Worm (Caenorhabditis elegans) whole organism, midembryonic: Measurements from ENCODE around the gene F54D5.9.

Experiments used
- cog-1 ChIP-seq: sonication (generic microtip); optimal IDR thresholded peaks from 2 replicates; lab custom pipeline; 2016; ENCODE audit warnings: missing genetic modification characterization, missing compliant biosample characterization
- flt-1 ChIP-seq: fragments of 200-800 bp; sonication (Bioruptor generic); IDR thresholded peaks from 2 replicates; pipeline ENCODE4 v1.3.6; 2022; ENCODE audit warnings: missing genetic modification characterization, missing compliant biosample characterization
- med-1 ChIP-seq: sonication (generic microtip); optimal IDR thresholded peaks from 2 replicates; lab custom pipeline; 2017; ENCODE audit warnings: missing genetic modification characterization, mild to moderate bottlenecking, missing compliant biosample characterization, antibody characterized with exemption, missing genetic modification reagents; ENCODE audit not compliant: insufficient read depth
- ref-1 ChIP-seq: fragments of 200-800 bp; sonication (Bioruptor generic); conservative IDR thresholded peaks from 2 replicates; pipeline ENCODE4 v1.3.6; 2022; ENCODE audit warnings: missing genetic modification reagents, missing genetic modification characterization, missing compliant biosample characterization
- ztf-29 ChIP-seq: fragments of 200-800 bp; sonication (Bioruptor generic); IDR thresholded peaks from 2 replicates; pipeline ENCODE4 v1.3.6; 2022; ENCODE audit warnings: missing genetic modification reagents, missing genetic modification characterization, missing compliant biosample characterization

DNA sequence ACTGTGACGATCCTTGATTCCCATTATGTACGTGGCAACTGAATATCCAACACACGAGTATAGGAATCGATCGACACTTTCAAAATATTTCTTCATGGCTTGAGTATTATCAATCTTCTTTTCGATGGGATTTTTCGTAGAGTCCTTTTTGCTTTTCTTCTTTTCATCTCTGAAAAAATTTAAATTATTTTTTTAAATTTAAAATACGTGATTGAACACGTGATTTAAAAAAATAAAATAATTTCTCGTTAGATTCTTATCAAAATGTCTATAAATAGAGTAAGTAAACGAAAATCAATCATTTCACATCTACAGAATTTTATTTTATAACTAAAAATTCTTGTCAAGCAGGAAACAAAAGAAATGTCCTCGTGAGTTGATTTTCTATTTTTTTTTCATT lies 23.3 kb downstream of the F54D5.9 start, which contains the start of gene Y62F5A.10:
- TF ChIP-seq flt-1 (GFP tag; lab: Robert Waterston, UW): no peak
- TF ChIP-seq cog-1 (tag; lab: Kevin White, UChicago): no peak
- no peak for TF ChIP-seq ref-1 (GFP tag; lab: Robert Waterston, UW)
- TF ChIP-seq ztf-29 (GFP tag; lab: Robert Waterston, UW): no peak
- no peak for TF ChIP-seq med-1
